Worm (Caenorhabditis elegans) whole organism, L4 larva: Measurements from ENCODE around the gene sprr-2.
A peak's percentile ranks its signal among the peaks of the same experiment; 100 is the strongest.

Source experiments
- D1046.2 ChIP-seq: fragments of 200-800 bp; sonication (Bioruptor generic); IDR thresholded peaks from 2 replicates; pipeline ENCODE4 v1.3.6; 2022; ENCODE audit warnings: missing genetic modification characterization, missing compliant biosample characterization
- F26F4.8 ChIP-seq: fragments of 200-800 bp; sonication (Bioruptor generic); conservative IDR thresholded peaks from 2 replicates; pipeline ENCODE4 v1.3.6; 2022; ENCODE audit warnings: missing genetic modification characterization, missing compliant biosample characterization
- F37D6.2 ChIP-seq: sonication (generic microtip); optimal IDR thresholded peaks from 2 replicates; lab custom pipeline; 2016; ENCODE audit warnings: mild to moderate bottlenecking, missing genetic modification characterization, missing compliant biosample characterization
- F49E8.2 ChIP-seq: sonication (generic microtip); optimal IDR thresholded peaks from 2 replicates; lab custom pipeline; 2016; ENCODE audit warnings: missing compliant biosample characterization, mild to moderate bottlenecking, missing genetic modification characterization, borderline replicate concordance
- R02D3.7 ChIP-seq: fragments of 150-350 bp; sonication (generic microtip); optimal IDR thresholded peaks from 3 replicates; lab custom pipeline; 2014; ENCODE audit warnings: missing biosample characterization, missing genetic modification characterization
- T20F7.1 ChIP-seq: fragments of 200-800 bp; sonication (Bioruptor generic); optimal IDR thresholded peaks from 2 replicates; lab custom pipeline; 2018; ENCODE audit warnings: mild to moderate bottlenecking, missing genetic modification characterization, missing compliant biosample characterization
- Y105C5A.15 ChIP-seq: fragments of 200-800 bp; sonication (Bioruptor generic); IDR thresholded peaks from 2 replicates; pipeline ENCODE4 v1.3.6; 2022; ENCODE audit warnings: missing genetic modification characterization, missing compliant biosample characterization
- Y75B8A.6 ChIP-seq: fragments of 200-800 bp; sonication (Bioruptor generic); IDR thresholded peaks from 2 replicates; pipeline ENCODE4 v1.3.6; 2022; ENCODE audit warnings: missing genetic modification reagents, missing genetic modification characterization, missing compliant biosample characterization
- aly-2 ChIP-seq: sonication (generic microtip); optimal IDR thresholded peaks from 2 replicates; lab custom pipeline; 2018; ENCODE audit warnings: missing biosample characterization, missing genetic modification characterization
- ceh-28 ChIP-seq: fragments of 150-350 bp; optimal IDR thresholded peaks from 2 replicates; lab custom pipeline; 2014; ENCODE audit warnings: missing biosample characterization, missing genetic modification reagents, missing genetic modification characterization
- ceh-82 ChIP-seq: sonication (generic microtip); optimal IDR thresholded peaks from 2 replicates; lab custom pipeline; 2017; ENCODE audit warnings: missing biosample characterization, missing genetic modification characterization
- cey-2 ChIP-seq: sonication (generic microtip); optimal IDR thresholded peaks from 3 replicates; lab custom pipeline; 2017; ENCODE audit warnings: missing genetic modification characterization, mild to moderate bottlenecking, missing compliant biosample characterization, antibody characterized with exemption, borderline replicate concordance; ENCODE audit not compliant: insufficient read depth
- daf-19 ChIP-seq: fragments of 200-800 bp; sonication (Bioruptor generic); conservative IDR thresholded peaks from 2 replicates; pipeline ENCODE4 v1.3.6; 2022; ENCODE audit warnings: missing genetic modification characterization, missing compliant biosample characterization
- dmd-8 ChIP-seq: fragments of 200-800 bp; sonication (Bioruptor generic); IDR thresholded peaks from 2 replicates; pipeline ENCODE4 v1.3.6; 2022; ENCODE audit warnings: missing genetic modification characterization, missing compliant biosample characterization
- dmd-9 ChIP-seq: fragments of 200-800 bp; sonication (Bioruptor generic); IDR thresholded peaks from 2 replicates; pipeline ENCODE4 v1.3.6; 2022; ENCODE audit warnings: missing genetic modification reagents, missing genetic modification characterization, missing compliant biosample characterization
- egl-27 ChIP-seq: sonication (generic microtip); optimal IDR thresholded peaks from 3 replicates; lab custom pipeline; 2017; ENCODE audit warnings: missing biosample characterization, missing genetic modification reagents, missing genetic modification characterization
- fkh-10 ChIP-seq: fragments of 150-350 bp; optimal IDR thresholded peaks from 2 replicates; lab custom pipeline; 2014; ENCODE audit warnings: missing biosample characterization, missing genetic modification reagents, missing genetic modification characterization
- fos-1 ChIP-seq: fragments of 150-350 bp; optimal IDR thresholded peaks from 2 replicates; lab custom pipeline; 2014; ENCODE audit warnings: missing biosample characterization, missing genetic modification characterization
- hlh-11 ChIP-seq: fragments of 200-800 bp; sonication (Bioruptor generic); optimal IDR thresholded peaks from 2 replicates; lab custom pipeline; 2018; ENCODE audit warnings: mild to moderate bottlenecking, missing genetic modification characterization, missing compliant biosample characterization
- hlh-30 ChIP-seq: sonication (generic microtip); optimal IDR thresholded peaks from 2 replicates; lab custom pipeline; 2017; ENCODE audit warnings: antibody characterized with exemption, mild to moderate bottlenecking, missing genetic modification characterization, missing compliant biosample characterization; ENCODE audit not compliant: insufficient read depth
- hmg-1.1 ChIP-seq: fragments of 200-800 bp; sonication (Bioruptor generic); IDR thresholded peaks from 2 replicates; pipeline ENCODE4 v1.3.6; 2022; ENCODE audit warnings: missing genetic modification reagents, missing genetic modification characterization, missing compliant biosample characterization
- jun-1 ChIP-seq: fragments of 150-350 bp; optimal IDR thresholded peaks from 2 replicates; lab custom pipeline; 2014; ENCODE audit warnings: missing biosample characterization, missing genetic modification reagents, missing genetic modification characterization
- lim-7 ChIP-seq: fragments of 200-800 bp; sonication (Bioruptor generic); IDR thresholded peaks from 2 replicates; pipeline ENCODE4 v1.3.6; 2022; ENCODE audit warnings: missing genetic modification characterization, missing compliant biosample characterization
- lin-13 ChIP-seq: fragments of 150-350 bp; optimal IDR thresholded peaks from 2 replicates; lab custom pipeline; 2014; ENCODE audit warnings: missing biosample characterization, missing genetic modification reagents, missing genetic modification characterization
- lin-15B ChIP-seq: fragments of 150-350 bp; sonication (generic microtip); optimal IDR thresholded peaks from 3 replicates; lab custom pipeline; 2014; ENCODE audit warnings: missing biosample characterization, missing genetic modification characterization
- lin-38 ChIP-seq: fragments of 200-800 bp; sonication (Bioruptor generic); IDR thresholded peaks from 2 replicates; pipeline ENCODE4 v1.3.6; 2022; ENCODE audit warnings: missing genetic modification reagents, missing genetic modification characterization, missing compliant biosample characterization
- lir-3 ChIP-seq: sonication (generic microtip); optimal IDR thresholded peaks from 2 replicates; lab custom pipeline; 2016; ENCODE audit warnings: mild to moderate bottlenecking, missing genetic modification characterization, missing compliant biosample characterization
- lsy-2 ChIP-seq, 2 experiments: fragments of 150-350 bp in 1 of 2; sonication (generic microtip) in 1 of 2; optimal IDR thresholded peaks; 2 replicates each; lab custom pipeline; 2014 to 2017; ENCODE audit warnings: missing biosample characterization in 2 of 2, missing genetic modification characterization in 2 of 2
- mdl-1 ChIP-seq, 2 experiments: fragments of 150-350 bp in 1 of 2; sonication (generic microtip) in 1 of 2; optimal IDR thresholded peaks; 2 replicates each; lab custom pipeline; 2014 to 2017; ENCODE audit warnings: missing biosample characterization in 2 of 2, missing genetic modification characterization in 2 of 2
- mdt-29 ChIP-seq: fragments of 200-800 bp; sonication (Bioruptor generic); IDR thresholded peaks from 2 replicates; pipeline ENCODE4 v1.3.6; 2022; ENCODE audit warnings: missing genetic modification reagents, missing genetic modification characterization, missing compliant biosample characterization
- mxl-2 ChIP-seq: fragments of 200-800 bp; sonication (Bioruptor generic); conservative IDR thresholded peaks from 2 replicates; pipeline ENCODE4 v1.3.6; 2022; ENCODE audit warnings: missing genetic modification reagents, missing genetic modification characterization, missing compliant biosample characterization
- nhr-10 ChIP-seq: fragments of 150-350 bp; optimal IDR thresholded peaks from 2 replicates; lab custom pipeline; 2014; ENCODE audit warnings: missing biosample characterization, missing genetic modification characterization
- nhr-102 ChIP-seq: sonication (generic microtip); optimal IDR thresholded peaks from 2 replicates; lab custom pipeline; 2016; ENCODE audit warnings: mild to moderate bottlenecking, missing genetic modification characterization, moderate library complexity, missing compliant biosample characterization
- nhr-25 ChIP-seq: sonication (generic microtip); optimal IDR thresholded peaks from 2 replicates; lab custom pipeline; 2017; ENCODE audit warnings: missing genetic modification characterization, mild to moderate bottlenecking, missing compliant biosample characterization, antibody characterized with exemption, moderate library complexity, borderline replicate concordance; ENCODE audit not compliant: insufficient read depth
- nhr-41 ChIP-seq: fragments of 200-800 bp; sonication (Bioruptor generic); IDR thresholded peaks from 2 replicates; pipeline ENCODE4 v1.3.6; 2022; ENCODE audit warnings: missing genetic modification reagents, missing genetic modification characterization, missing compliant biosample characterization
- nhr-42 ChIP-seq: fragments of 200-800 bp; sonication (Bioruptor generic); IDR thresholded peaks from 2 replicates; pipeline ENCODE4 v1.3.6; 2022; ENCODE audit warnings: missing genetic modification characterization, missing compliant biosample characterization
- nhr-6 ChIP-seq: fragments of 150-350 bp; optimal IDR thresholded peaks from 2 replicates; lab custom pipeline; 2014; ENCODE audit warnings: missing biosample characterization, missing genetic modification characterization
- nhr-76 ChIP-seq: fragments of 150-350 bp; optimal IDR thresholded peaks from 2 replicates; lab custom pipeline; 2014; ENCODE audit warnings: missing biosample characterization, missing genetic modification characterization
- nhr-77 ChIP-seq: fragments of 150-350 bp; optimal IDR thresholded peaks from 2 replicates; lab custom pipeline; 2014; ENCODE audit warnings: missing biosample characterization, missing genetic modification characterization
- pha-4 ChIP-seq, 2 experiments: fragments of 150-350 bp in 1 of 2; fragments of 200-800 bp in 1 of 2; sonication (Bioruptor generic) in 1 of 2; IDR thresholded peaks in 1 of 2; optimal IDR thresholded peaks in 1 of 2; 2 replicates each; pipeline versions ENCODE4 v1.3.6 to Lab custom; 2014 to 2022; ENCODE audit warnings: missing genetic modification characterization in 2 of 2, missing genetic modification reagents in 2 of 2, missing biosample characterization in 1 of 2, missing compliant biosample characterization in 1 of 2
- pqm-1 ChIP-seq: sonication (generic microtip); optimal IDR thresholded peaks from 2 replicates; lab custom pipeline; 2017; ENCODE audit warnings: missing biosample characterization, missing genetic modification characterization
- rbr-2 ChIP-seq: sonication (generic microtip); optimal IDR thresholded peaks from 2 replicates; lab custom pipeline; 2016; ENCODE audit warnings: missing genotype, missing genetic modification characterization, missing compliant biosample characterization
- sdz-12 ChIP-seq: fragments of 200-800 bp; sonication (Bioruptor generic); optimal IDR thresholded peaks from 2 replicates; lab custom pipeline; 2018; ENCODE audit warnings: mild to moderate bottlenecking, missing genetic modification characterization, missing compliant biosample characterization
- spr-1 ChIP-seq: sonication (generic microtip); optimal IDR thresholded peaks from 2 replicates; lab custom pipeline; 2016; ENCODE audit warnings: mild to moderate bottlenecking, missing genetic modification characterization, missing compliant biosample characterization
- tag-97 ChIP-seq: fragments of 200-800 bp; sonication (Bioruptor generic); IDR thresholded peaks from 2 replicates; pipeline ENCODE4 v1.3.6; 2022; ENCODE audit warnings: missing genetic modification characterization, missing compliant biosample characterization
- unc-130 ChIP-seq: sonication (generic microtip); optimal IDR thresholded peaks from 2 replicates; lab custom pipeline; 2016; ENCODE audit warnings: missing genetic modification reagents, missing genetic modification characterization, missing compliant biosample characterization
- unc-39 ChIP-seq: sonication (generic microtip); optimal IDR thresholded peaks from 2 replicates; lab custom pipeline; 2017; ENCODE audit warnings: missing biosample characterization, missing genetic modification characterization
- zfp-2 ChIP-seq: sonication (generic microtip); optimal IDR thresholded peaks from 2 replicates; lab custom pipeline; 2016; ENCODE audit warnings: mild to moderate bottlenecking, missing genetic modification characterization, missing compliant biosample characterization
- zfp-3 ChIP-seq: fragments of 200-800 bp; sonication (Bioruptor generic); conservative IDR thresholded peaks from 2 replicates; pipeline ENCODE4 v1.3.6; 2022; ENCODE audit warnings: missing genetic modification reagents, missing genetic modification characterization, missing compliant biosample characterization
- zip-2 ChIP-seq: fragments of 150-350 bp; optimal IDR thresholded peaks from 2 replicates; lab custom pipeline; 2014; ENCODE audit warnings: missing biosample characterization, missing genetic modification characterization
- ztf-11 ChIP-seq: fragments of 150-350 bp; optimal IDR thresholded peaks from 2 replicates; lab custom pipeline; 2014; ENCODE audit warnings: missing biosample characterization, missing genetic modification characterization

sprr-2 gene

DNA sequence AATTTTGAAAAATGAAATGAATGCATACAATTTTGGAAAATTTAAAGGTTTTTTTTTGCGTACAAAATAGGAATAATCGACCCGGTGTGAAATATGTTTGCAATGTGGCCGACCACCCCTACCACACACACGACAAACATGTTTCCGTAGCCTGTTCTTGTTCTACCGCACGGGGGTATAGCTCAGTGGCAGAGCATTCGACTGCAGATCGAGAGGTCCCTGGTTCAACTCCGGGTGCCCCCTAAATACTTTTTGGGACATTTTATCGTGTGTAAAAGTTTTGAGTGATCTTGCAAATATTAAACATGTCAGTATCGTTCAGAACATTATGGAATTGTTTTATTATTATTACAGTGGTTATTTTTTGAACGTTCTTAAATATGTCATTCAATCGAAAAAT is 11.5 kb downstream of the sprr-2 start (continued):
- TF ChIP-seq unc-39 (tag; lab: Kevin White, UChicago), result no peak
- TF ChIP-seq nhr-42 (GFP tag; lab: Robert Waterston, UW), result peak; percentile 74; the same call in 1 of the 2 replicates
- peak; percentile 43 for TF ChIP-seq hlh-30 (tag; lab: Kevin White, UChicago)
- TF ChIP-seq nhr-102 (tag; lab: Kevin White, UChicago), result peak; percentile 68
- TF ChIP-seq lin-15B (tag; lab: Kevin White, UChicago), result no peak
- peak; percentile 22 for TF ChIP-seq T20F7.1 (GFP tag; lab: Kevin White, UChicago)
- no peak for TF ChIP-seq F49E8.2
- peak; percentile 68 for TF ChIP-seq dmd-9
- no peak for TF ChIP-seq zfp-2 (tag; lab: Kevin White, UChicago)
- TF ChIP-seq nhr-6 (tag; lab: Kevin White, UChicago), result peak; percentile 32
- TF ChIP-seq lir-3 (tag; lab: Kevin White, UChicago), result peak; percentile 53
- no peak for TF ChIP-seq nhr-10 (tag; lab: Kevin White, UChicago)
- TF ChIP-seq mdl-1 (tag; optimal IDR thresholded peaks at IDR 0.05; lab: Kevin White, UChicago), result no peak
- no peak for TF ChIP-seq unc-130 (GFP tag; lab: Kevin White, UChicago)
- TF ChIP-seq zfp-3 (GFP tag; lab: Robert Waterston, UW), result peak; percentile 66
- 0 out of 2 replicates have a peak, but pooled peaks have one; percentile 55 for TF ChIP-seq nhr-41 (GFP tag; lab: Robert Waterston, UW)
- TF ChIP-seq cey-2, result no peak
- TF ChIP-seq rbr-2 (tag; lab: Kevin White, UChicago), result peak; percentile 62
- TF ChIP-seq ceh-82 (tag; lab: Kevin White, UChicago), result no peak
- peak; percentile 80 for TF ChIP-seq F26F4.8
- no peak for TF ChIP-seq fkh-10 (GFP tag; lab: Kevin White, UChicago)
- peak; percentile 9 for TF ChIP-seq nhr-25
- 0 out of 2 replicates have a peak, but pooled peaks have one; percentile 54 for TF ChIP-seq tag-97 (GFP tag; lab: Robert Waterston, UW)
- TF ChIP-seq jun-1 (tag; lab: Kevin White, UChicago), result no peak
- TF ChIP-seq aly-2 (tag; lab: Kevin White, UChicago), result no peak
- TF ChIP-seq zip-2 (tag; lab: Kevin White, UChicago), result peak; percentile 19
- TF ChIP-seq Y105C5A.15 (GFP tag; lab: Robert Waterston, UW), result peak; percentile 90
- TF ChIP-seq lin-38, result peak; percentile 76; the same call in 1 of the 2 replicates
- TF ChIP-seq hlh-11 (tag; lab: Kevin White, UChicago), result no peak
- no peak for TF ChIP-seq nhr-76 (tag; lab: Kevin White, UChicago)
- no peak for TF ChIP-seq ceh-28
- TF ChIP-seq lin-13 (GFP tag; lab: Kevin White, UChicago), result no peak
- TF ChIP-seq mxl-2 (GFP tag; lab: Robert Waterston, UW), result peak; percentile 73; the same call in 1 of the 2 replicates
- no peak for TF ChIP-seq nhr-77
- TF ChIP-seq Y75B8A.6, result no peak; the same call in 1 of the 2 replicates
- peak; percentile 36 for TF ChIP-seq F37D6.2 (tag; lab: Kevin White, UChicago)
- TF ChIP-seq spr-1 (tag; lab: Kevin White, UChicago), result peak; percentile 46
- TF ChIP-seq pha-4 (GFP tag; IDR thresholded peaks at IDR 0.05; lab: Robert Waterston, UW), result peak; percentile 87
- TF ChIP-seq pha-4 (tag; optimal IDR thresholded peaks at IDR 0.05; lab: Kevin White, UChicago), result no peak
- peak in 1 of 2 experiments; percentile 45 for TF ChIP-seq lsy-2 (tag; optimal IDR thresholded peaks at IDR 0.05; lab: Kevin White, UChicago)
- TF ChIP-seq lim-7 (GFP tag; lab: Robert Waterston, UW), result peak; percentile 91
- TF ChIP-seq D1046.2 (GFP tag; lab: Robert Waterston, UW), result peak; percentile 80; the same call in 1 of the 2 replicates
- peak; percentile 89 for TF ChIP-seq daf-19 (GFP tag; lab: Robert Waterston, UW)
- TF ChIP-seq sdz-12 (GFP tag; lab: Kevin White, UChicago), result no peak
- TF ChIP-seq dmd-8 (GFP tag; lab: Robert Waterston, UW), result peak; percentile 89
- no peak for TF ChIP-seq egl-27 (tag; lab: Kevin White, UChicago)
- TF ChIP-seq ztf-11 (tag; lab: Kevin White, UChicago), result no peak
- peak; percentile 60; the same call in 1 of the 2 replicates for TF ChIP-seq mdt-29
- TF ChIP-seq pqm-1 (tag; lab: Kevin White, UChicago), result no peak
- no peak for TF ChIP-seq R02D3.7 (tag; lab: Kevin White, UChicago)
- peak; percentile 84 for TF ChIP-seq hmg-1.1
- TF ChIP-seq fos-1 (tag; lab: Kevin White, UChicago), result no peak
